Fruit fly (Drosophila melanogaster): Measurements from ENCODE around the gene CG10165.

CG10165 gene

dm6 chr2L:19489997-19490461 is 40.1 kb downstream of the CG10165 start, which contains the start of the genes CG10194 and CG18094:
CG10194 (minus strand) TSS chr2L:19490104.
CG18094 (plus strand) TSS chr2L:19490262.
- TF ChIP-seq cnc (optimal IDR thresholded peaks at IDR 0.05) (no peak), CG14711 (tag; optimal IDR thresholded peaks at IDR 0.05) (peak; percentile 69), bab1 (GFP tag; optimal IDR thresholded peaks at IDR 0.05) (peak; percentile 88), Hr96 (GFP tag; optimal IDR thresholded peaks at IDR 0.05) (no peak), cic (GFP tag; optimal IDR thresholded peaks at IDR 0.05) (peak; percentile 18), CG12768 (GFP tag; optimal IDR thresholded peaks at IDR 0.05) (peak; percentile 69), Mnt (GFP tag; optimal IDR thresholded peaks at IDR 0.05) (peak; percentile 36), tj (GFP tag; optimal IDR thresholded peaks at IDR 0.05) (peak; percentile 51), Clk (GFP tag; optimal IDR thresholded peaks at IDR 0.05) (no peak), CG11617 (GFP tag; optimal IDR thresholded peaks at IDR 0.05) (peak; percentile 60), CG7101 (tag; optimal IDR thresholded peaks at IDR 0.05) (peak; percentile 68), Crg-1 (GFP tag; optimal IDR thresholded peaks at IDR 0.05) (no peak), CG33017 (tag; optimal IDR thresholded peaks at IDR 0.05) (peak; percentile 84)

dm6 chr2L:19487190-19487589 is 42.9 kb downstream of the CG10165 start, which contains the start of gene CG13083:
CG13083 (plus strand) TSS chr2L:19487490.
- TF ChIP-seq kay (GFP tag; ENCODE audit: borderline replicate concordance), result no peak
- TF ChIP-seq Crg-1 (GFP tag; optimal IDR thresholded peaks at IDR 0.05), result no peak
- no peak for TF ChIP-seq bab1 (GFP tag; optimal IDR thresholded peaks at IDR 0.05)
- TF ChIP-seq CG7045 (GFP tag; optimal IDR thresholded peaks at IDR 0.05), result no peak
- no peak for TF ChIP-seq CG33017 (tag; optimal IDR thresholded peaks at IDR 0.05)

- TF ChIP-seq CG7101 (tag; optimal IDR thresholded peaks at IDR 0.05), result no peak
- TF ChIP-seq Mnt (GFP tag; optimal IDR thresholded peaks at IDR 0.05), result no peak
- no peak for TF ChIP-seq kay (GFP tag; ENCODE audit: borderline replicate concordance)
- no peak for TF ChIP-seq CG7045 (GFP tag; optimal IDR thresholded peaks at IDR 0.05)
- no peak for TF ChIP-seq Hr96 (GFP tag; optimal IDR thresholded peaks at IDR 0.05)
- TF ChIP-seq CG14711 (tag; optimal IDR thresholded peaks at IDR 0.05), result no peak
- TF ChIP-seq bab1 (GFP tag; optimal IDR thresholded peaks at IDR 0.05), result no peak
- TF ChIP-seq cnc (optimal IDR thresholded peaks at IDR 0.05), result no peak
- TF ChIP-seq cic (GFP tag; optimal IDR thresholded peaks at IDR 0.05), result no peak
- TF ChIP-seq toe (GFP tag; optimal IDR thresholded peaks at IDR 0.05), result no peak
- no peak for TF ChIP-seq CG12768 (GFP tag; optimal IDR thresholded peaks at IDR 0.05)
- no peak for TF ChIP-seq CG1620 (GFP tag; optimal IDR thresholded peaks at IDR 0.05)
Observed at dm6 chr2L:19484539-19484938, 45.6 kb downstream of the CG10165 start, which contains the start of the genes CG10195 and CG13084. CG10195 (minus strand) TSS chr2L:19484705. CG13084 (plus strand) TSS chr2L:19484930.

- TF ChIP-seq pad (GFP tag; optimal IDR thresholded peaks at IDR 0.05) (no peak), CG12768 (GFP tag; optimal IDR thresholded peaks at IDR 0.05) (no peak), CG14711 (tag; optimal IDR thresholded peaks at IDR 0.05) (no peak), Mnt (GFP tag; optimal IDR thresholded peaks at IDR 0.05) (no peak), ovo (GFP tag; optimal IDR thresholded peaks at IDR 0.05) (no peak), CG7101 (tag; optimal IDR thresholded peaks at IDR 0.05) (no peak), bab1 (GFP tag; optimal IDR thresholded peaks at IDR 0.05) (no peak), Hr96 (GFP tag; optimal IDR thresholded peaks at IDR 0.05) (no peak)
Observed at dm6 chr2L:19480406-19481334, 49.4 kb downstream of the CG10165 start.

dm6 chr2L:19479249-19479984 is 50.7 kb downstream of the CG10165 start:
- no peak for TF ChIP-seq kay (GFP tag; ENCODE audit: borderline replicate concordance)
- peak; percentile 74 for TF ChIP-seq pad (GFP tag; optimal IDR thresholded peaks at IDR 0.05)
- peak; percentile 98 for TF ChIP-seq tj (GFP tag; optimal IDR thresholded peaks at IDR 0.05)
- TF ChIP-seq cnc (optimal IDR thresholded peaks at IDR 0.05), result no peak
